Worm (Caenorhabditis elegans) whole organism, mixed stage, embryonic: ENCODE measurements around the gene B0524.5.
A peak's percentile ranks its signal among the peaks of the same experiment; 100 is the strongest.

Source experiments
- bed-3 ChIP-seq: fragments of 200-800 bp; sonication (Bioruptor generic); optimal IDR thresholded peaks from 3 replicates; lab custom pipeline; 2018; ENCODE audit warnings: mild to moderate bottlenecking, missing genetic modification characterization, moderate library complexity, missing compliant biosample characterization
- blmp-1 ChIP-seq: fragments of 150-350 bp; optimal IDR thresholded peaks from 2 replicates; lab custom pipeline; 2014; ENCODE audit warnings: missing biosample characterization, missing genetic modification characterization
- ceh-39 ChIP-seq: fragments of 150-350 bp; optimal IDR thresholded peaks from 2 replicates; lab custom pipeline; 2014; ENCODE audit warnings: missing biosample characterization, missing genetic modification characterization
- ceh-43 ChIP-seq: fragments of 200-800 bp; sonication (Bioruptor generic); optimal IDR thresholded peaks from 2 replicates; lab custom pipeline; 2018; ENCODE audit warnings: mild to moderate bottlenecking, missing genetic modification characterization, moderate library complexity, missing compliant biosample characterization
- ceh-83 ChIP-seq: fragments of 200-800 bp; sonication (Bioruptor generic); optimal IDR thresholded peaks from 2 replicates; lab custom pipeline; 2018; ENCODE audit warnings: mild to moderate bottlenecking, missing genetic modification characterization, missing compliant biosample characterization
- ces-1 ChIP-seq: fragments of 150-350 bp; optimal IDR thresholded peaks from 2 replicates; lab custom pipeline; 2014; ENCODE audit warnings: missing biosample characterization, missing genetic modification reagents, missing genetic modification characterization
- cnd-1 ChIP-seq: fragments of 200-800 bp; sonication (Bioruptor generic); optimal IDR thresholded peaks from 2 replicates; lab custom pipeline; 2018; ENCODE audit warnings: mild to moderate bottlenecking, missing genetic modification characterization, missing compliant biosample characterization
- drap-1 ChIP-seq: fragments of 200-800 bp; sonication (Bioruptor generic); optimal IDR thresholded peaks from 3 replicates; lab custom pipeline; 2018; ENCODE audit warnings: mild to moderate bottlenecking, missing genetic modification characterization, missing compliant biosample characterization
- elt-1 ChIP-seq: sonication (generic microtip); optimal IDR thresholded peaks from 2 replicates; lab custom pipeline; 2017; ENCODE audit warnings: missing genetic modification characterization, mild to moderate bottlenecking, missing compliant biosample characterization, antibody characterized with exemption, moderate library complexity, borderline replicate concordance; ENCODE audit not compliant: insufficient read depth
- elt-3 ChIP-seq: fragments of 150-350 bp; optimal IDR thresholded peaks from 2 replicates; lab custom pipeline; 2014; ENCODE audit warnings: missing biosample characterization, missing genetic modification characterization
- flh-1 ChIP-seq: fragments of 200-800 bp; sonication (Bioruptor generic); optimal IDR thresholded peaks from 2 replicates; lab custom pipeline; 2018; ENCODE audit warnings: mild to moderate bottlenecking, missing genetic modification characterization, moderate library complexity, missing compliant biosample characterization
- lin-13 ChIP-seq: fragments of 150-350 bp; optimal IDR thresholded peaks from 2 replicates; lab custom pipeline; 2014; ENCODE audit warnings: missing biosample characterization, missing genetic modification characterization
- lin-32 ChIP-seq: fragments of 200-800 bp; sonication (Bioruptor generic); optimal IDR thresholded peaks from 2 replicates; lab custom pipeline; 2018; ENCODE audit warnings: mild to moderate bottlenecking, missing genetic modification characterization, missing compliant biosample characterization
- lsy-2 ChIP-seq: fragments of 150-350 bp; optimal IDR thresholded peaks from 2 replicates; lab custom pipeline; 2014; ENCODE audit warnings: missing biosample characterization, missing genetic modification characterization
- mab-5 ChIP-seq: fragments of 150-350 bp; optimal IDR thresholded peaks from 2 replicates; lab custom pipeline; 2014; ENCODE audit warnings: missing biosample characterization, missing genetic modification characterization
- mep-1 ChIP-seq: fragments of 150-350 bp; optimal IDR thresholded peaks from 2 replicates; lab custom pipeline; 2017; ENCODE audit warnings: missing biosample characterization, missing genetic modification reagents, missing genetic modification characterization, inconsistent platforms
- nhr-237 ChIP-seq: fragments of 150-350 bp; optimal IDR thresholded peaks from 2 replicates; lab custom pipeline; 2014; ENCODE audit warnings: missing biosample characterization, missing genetic modification characterization
- nhr-28 ChIP-seq: fragments of 150-350 bp; optimal IDR thresholded peaks from 2 replicates; lab custom pipeline; 2014; ENCODE audit warnings: missing biosample characterization, missing genetic modification characterization
- nhr-76 ChIP-seq: sonication (generic microtip); optimal IDR thresholded peaks from 2 replicates; lab custom pipeline; 2017; ENCODE audit warnings: missing biosample characterization, missing genetic modification characterization
- pha-4 ChIP-seq: fragments of 150-350 bp; optimal IDR thresholded peaks from 2 replicates; lab custom pipeline; 2018; ENCODE audit warnings: missing biosample characterization, missing genetic modification reagents, missing genetic modification characterization
- sem-2 ChIP-seq: fragments of 200-800 bp; sonication (Bioruptor generic); optimal IDR thresholded peaks from 2 replicates; lab custom pipeline; 2018; ENCODE audit warnings: mild to moderate bottlenecking, missing genetic modification characterization, missing compliant biosample characterization
- snpc-4 ChIP-seq: fragments of 150-350 bp; optimal IDR thresholded peaks from 2 replicates; lab custom pipeline; 2014; ENCODE audit warnings: missing biosample characterization, missing genetic modification characterization
- sptf-1 ChIP-seq: sonication (generic microtip); optimal IDR thresholded peaks from 2 replicates; lab custom pipeline; 2017; ENCODE audit warnings: mild to moderate bottlenecking, missing genetic modification characterization, moderate library complexity, missing compliant biosample characterization
- unc-120 ChIP-seq: sonication (generic microtip); optimal IDR thresholded peaks from 2 replicates; lab custom pipeline; 2017; ENCODE audit warnings: missing genetic modification characterization, missing compliant biosample characterization; ENCODE audit not compliant: poor library complexity, severe bottlenecking
- unc-39 ChIP-seq: fragments of 150-350 bp; optimal IDR thresholded peaks from 2 replicates; lab custom pipeline; 2014; ENCODE audit warnings: missing biosample characterization, missing genetic modification characterization
- unc-62 ChIP-seq: fragments of 150-350 bp; optimal IDR thresholded peaks from 2 replicates; lab custom pipeline; 2014; ENCODE audit warnings: missing biosample characterization, missing genetic modification reagents, missing genetic modification characterization
- zip-8 ChIP-seq: fragments of 150-350 bp; optimal IDR thresholded peaks from 2 replicates; lab custom pipeline; 2014; ENCODE audit warnings: missing biosample characterization, missing genetic modification characterization
- ztf-11 ChIP-seq: fragments of 150-350 bp; optimal IDR thresholded peaks from 2 replicates; lab custom pipeline; 2014; ENCODE audit warnings: missing biosample characterization, missing genetic modification characterization

B0524.5 gene

ce11 chrIII:1886914-1887313 lies 6.8 kb downstream of the B0524.5 start:
- no peak for TF ChIP-seq snpc-4 (tag; lab: Kevin White, UChicago)

ce11 chrIII:1882678-1883077 lies 11.0 kb downstream of the B0524.5 start:
- no peak for TF ChIP-seq blmp-1 (tag; lab: Kevin White, UChicago)
- TF ChIP-seq elt-1 (tag; lab: Kevin White, UChicago) = no peak
- TF ChIP-seq unc-120 (tag; lab: Kevin White, UChicago) = no peak
- TF ChIP-seq flh-1 (GFP tag; lab: Kevin White, UChicago) = no peak
- TF ChIP-seq ceh-39 (tag; lab: Kevin White, UChicago) = no peak
- no peak for TF ChIP-seq nhr-76
- no peak for TF ChIP-seq ztf-11 (tag; lab: Kevin White, UChicago)
- no peak for TF ChIP-seq ceh-83 (GFP tag; lab: Kevin White, UChicago)
- no peak for TF ChIP-seq lsy-2 (tag; lab: Kevin White, UChicago)
- no peak for TF ChIP-seq nhr-237 (tag; lab: Kevin White, UChicago)
- TF ChIP-seq bed-3 = no peak
- no peak for TF ChIP-seq nhr-28 (tag; lab: Kevin White, UChicago)
- no peak for TF ChIP-seq ces-1 (GFP tag; lab: Kevin White, UChicago)
- TF ChIP-seq mep-1 (tag; lab: Kevin White, UChicago) = no peak

- TF ChIP-seq mab-5 (tag; lab: Kevin White, UChicago) = no peak
- TF ChIP-seq unc-62 = no peak
- no peak for TF ChIP-seq pha-4
- no peak for TF ChIP-seq ztf-11 (tag; lab: Kevin White, UChicago)
- no peak for TF ChIP-seq mep-1 (tag; lab: Kevin White, UChicago)
- TF ChIP-seq elt-3 = no peak
- TF ChIP-seq ces-1 (GFP tag; lab: Kevin White, UChicago) = no peak
- no peak for TF ChIP-seq lin-13
- TF ChIP-seq zip-8 (tag; lab: Kevin White, UChicago) = no peak
- no peak for TF ChIP-seq bed-3
- no peak for TF ChIP-seq unc-39 (tag; lab: Kevin White, UChicago)
- TF ChIP-seq nhr-76 = no peak
- TF ChIP-seq blmp-1 (tag; lab: Kevin White, UChicago) = no peak
- no peak for TF ChIP-seq drap-1 (GFP tag; lab: Kevin White, UChicago)
These were observed 13.5 kb downstream of the B0524.5 start for ce11 chrIII:1880221-1880620.

ce11 chrIII:1878918-1879317 lies 14.8 kb downstream of the B0524.5 start:
- TF ChIP-seq zip-8 (tag; lab: Kevin White, UChicago) = no peak
- TF ChIP-seq unc-120 (tag; lab: Kevin White, UChicago) = no peak
- TF ChIP-seq sptf-1 (tag; lab: Kevin White, UChicago) = no peak
- no peak for TF ChIP-seq lin-13
- no peak for TF ChIP-seq lsy-2 (tag; lab: Kevin White, UChicago)
- no peak for TF ChIP-seq lin-32 (GFP tag; lab: Kevin White, UChicago)
- no peak for TF ChIP-seq ztf-11 (tag; lab: Kevin White, UChicago)
- no peak for TF ChIP-seq sem-2 (GFP tag; lab: Kevin White, UChicago)
- TF ChIP-seq mab-5 (tag; lab: Kevin White, UChicago) = no peak
- no peak for TF ChIP-seq cnd-1 (tag; lab: Kevin White, UChicago)
- no peak for TF ChIP-seq ceh-43 (GFP tag; lab: Kevin White, UChicago)

ce11 chrIII:1878065-1878464 lies 15.6 kb downstream of the B0524.5 start, which contains the start of gene smi-1:
Gene smi-1 (plus strand): TSS chrIII:1878365.
- peak; percentile 39 for TF ChIP-seq zip-8 (tag; lab: Kevin White, UChicago)
- no peak for TF ChIP-seq ces-1 (GFP tag; lab: Kevin White, UChicago)
- TF ChIP-seq ceh-83 (GFP tag; lab: Kevin White, UChicago) = peak; percentile 17

ce11 chrIII:1877189-1877588 lies 16.5 kb downstream of the B0524.5 start:
- no peak for TF ChIP-seq flh-1 (GFP tag; lab: Kevin White, UChicago)
- peak; percentile 75 for TF ChIP-seq lsy-2 (tag; lab: Kevin White, UChicago)
